Worm (Caenorhabditis elegans): Measurements from ENCODE around the gene sup-9.

- no peak for TF ChIP-seq nhr-77 (tag; optimal IDR thresholded peaks at IDR 0.05)
- TF ChIP-seq zfp-2 (tag; optimal IDR thresholded peaks at IDR 0.05): no peak
- no peak for TF ChIP-seq saeg-2 (GFP tag; IDR thresholded peaks at IDR 0.05)
- TF ChIP-seq lin-13 (GFP tag; optimal IDR thresholded peaks at IDR 0.05): no peak
- TF ChIP-seq mxl-3 (GFP tag; optimal IDR thresholded peaks at IDR 0.05): no peak
- TF ChIP-seq ama-1 (optimal IDR thresholded peaks at IDR 0.05): no peak
- TF ChIP-seq F26F4.8 (GFP tag; conservative IDR thresholded peaks at IDR 0.05): no peak
Observed at ce11 chrII:2690080-2690479, 3.3 kb upstream of the sup-9 start, which contains the start of gene nspf-3.

All from whole organism, L4 larva.